Worm (Caenorhabditis elegans) whole organism, L2 larva: ENCODE results near the gene btb-11.
"Not testable (repeated sequence)": the region's sequence is repeated elsewhere in the genome, so short reads cannot be mapped to it uniquely, and the experiment has no call there.

Experiments
- C34F6.9 ChIP-seq: fragments of 150-350 bp; optimal IDR thresholded peaks from 2 replicates; lab custom pipeline; 2014; ENCODE audit warnings: missing biosample characterization, missing genetic modification characterization
- F13H6.1 ChIP-seq: sonication (generic microtip); optimal IDR thresholded peaks from 2 replicates; lab custom pipeline; 2016; ENCODE audit warnings: missing genetic modification characterization, missing compliant biosample characterization
- R02D3.7 ChIP-seq: fragments of 150-350 bp; optimal IDR thresholded peaks from 2 replicates; lab custom pipeline; 2014; ENCODE audit warnings: missing biosample characterization, missing genetic modification characterization
- ZK546.5 ChIP-seq: sonication (generic microtip); optimal IDR thresholded peaks from 2 replicates; lab custom pipeline; 2017; ENCODE audit warnings: missing biosample characterization, missing genetic modification characterization
- alr-1 ChIP-seq: fragments of 150-350 bp; optimal IDR thresholded peaks from 2 replicates; lab custom pipeline; 2014; ENCODE audit warnings: missing biosample characterization, missing genetic modification characterization
- ama-1 ChIP-seq: fragments of 150-350 bp; optimal IDR thresholded peaks from 2 replicates; lab custom pipeline; 2018; ENCODE audit warnings: inconsistent platforms
- blmp-1 ChIP-seq: sonication (generic microtip); optimal IDR thresholded peaks from 2 replicates; lab custom pipeline; 2017; ENCODE audit warnings: missing genetic modification characterization, mild to moderate bottlenecking, missing compliant biosample characterization, antibody characterized with exemption, moderate library complexity; ENCODE audit not compliant: insufficient read depth
- ceh-16 ChIP-seq: fragments of 150-350 bp; optimal IDR thresholded peaks from 2 replicates; lab custom pipeline; 2014; ENCODE audit warnings: missing biosample characterization, missing genetic modification characterization
- ceh-82 ChIP-seq: fragments of 150-350 bp; optimal IDR thresholded peaks from 2 replicates; lab custom pipeline; 2014; ENCODE audit warnings: missing biosample characterization, missing genetic modification characterization
- crh-2 ChIP-seq: sonication (generic microtip); optimal IDR thresholded peaks from 2 replicates; lab custom pipeline; 2017; ENCODE audit warnings: missing biosample characterization, missing genetic modification characterization
- egl-27 ChIP-seq: sonication (generic microtip); optimal IDR thresholded peaks from 3 replicates; lab custom pipeline; 2017; ENCODE audit warnings: missing biosample characterization, missing genetic modification reagents, missing genetic modification characterization
- fos-1 ChIP-seq: fragments of 150-350 bp; optimal IDR thresholded peaks from 2 replicates; lab custom pipeline; 2014; ENCODE audit warnings: missing biosample characterization, missing genetic modification characterization
- gmeb-1 ChIP-seq: fragments of 150-350 bp; optimal IDR thresholded peaks from 2 replicates; lab custom pipeline; 2014; ENCODE audit warnings: missing biosample characterization, missing genetic modification characterization
- lin-11 ChIP-seq: fragments of 150-350 bp; sonication (generic microtip); optimal IDR thresholded peaks from 2 replicates; lab custom pipeline; 2014; ENCODE audit warnings: missing biosample characterization, missing genetic modification characterization, inconsistent platforms, mixed read lengths
- lin-13 ChIP-seq: fragments of 150-350 bp; optimal IDR thresholded peaks from 2 replicates; lab custom pipeline; 2014; ENCODE audit warnings: missing biosample characterization, missing genetic modification reagents, missing genetic modification characterization
- lin-39 ChIP-seq: fragments of 150-350 bp; optimal IDR thresholded peaks from 2 replicates; lab custom pipeline; 2014; ENCODE audit warnings: missing biosample characterization, missing genetic modification reagents, missing genetic modification characterization
- lsy-2 ChIP-seq, 2 experiments: fragments of 150-350 bp in 1 of 2; sonication (generic microtip) in 1 of 2; optimal IDR thresholded peaks; 2 replicates each; lab custom pipeline; 2014 to 2017; ENCODE audit warnings: missing biosample characterization in 2 of 2, missing genetic modification characterization in 2 of 2
- mab-5 ChIP-seq: fragments of 150-350 bp; optimal IDR thresholded peaks from 2 replicates; lab custom pipeline; 2014; ENCODE audit warnings: missing biosample characterization, missing genetic modification characterization
- mbf-1 ChIP-seq: sonication (generic microtip); optimal IDR thresholded peaks from 2 replicates; lab custom pipeline; 2017; ENCODE audit warnings: missing biosample characterization, missing genetic modification characterization
- mdl-1 ChIP-seq, 2 experiments: fragments of 150-350 bp in 1 of 2; sonication (generic microtip) in 1 of 2; optimal IDR thresholded peaks; 2 replicates each; lab custom pipeline; 2017; ENCODE audit warnings: missing biosample characterization in 2 of 2, missing genetic modification characterization in 2 of 2
- nhr-10 ChIP-seq: sonication (generic microtip); optimal IDR thresholded peaks from 2 replicates; lab custom pipeline; 2017; ENCODE audit warnings: missing biosample characterization, missing genetic modification characterization
- nhr-11 ChIP-seq: fragments of 150-350 bp; optimal IDR thresholded peaks from 2 replicates; lab custom pipeline; 2014; ENCODE audit warnings: missing biosample characterization, missing genetic modification characterization
- nhr-12 ChIP-seq: fragments of 150-350 bp; optimal IDR thresholded peaks from 2 replicates; lab custom pipeline; 2014; ENCODE audit warnings: missing biosample characterization, missing genetic modification characterization
- nhr-129 ChIP-seq: fragments of 150-350 bp; optimal IDR thresholded peaks from 2 replicates; lab custom pipeline; 2014; ENCODE audit warnings: missing biosample characterization, missing genetic modification characterization
- nhr-237 ChIP-seq: fragments of 150-350 bp; optimal IDR thresholded peaks from 2 replicates; lab custom pipeline; 2014; ENCODE audit warnings: missing biosample characterization, missing genetic modification characterization
- nhr-6 ChIP-seq: fragments of 150-350 bp; optimal IDR thresholded peaks from 2 replicates; lab custom pipeline; 2014; ENCODE audit warnings: missing biosample characterization, missing genetic modification characterization
- nhr-77 ChIP-seq: fragments of 150-350 bp; optimal IDR thresholded peaks from 2 replicates; lab custom pipeline; 2014; ENCODE audit warnings: missing biosample characterization, missing genetic modification characterization
- peb-1 ChIP-seq: fragments of 150-350 bp; optimal IDR thresholded peaks from 2 replicates; lab custom pipeline; 2014; ENCODE audit warnings: missing biosample characterization, missing genetic modification characterization
- sem-4 ChIP-seq: fragments of 150-350 bp; optimal IDR thresholded peaks from 2 replicates; lab custom pipeline; 2014; ENCODE audit warnings: missing biosample characterization, missing genetic modification reagents, missing genetic modification characterization
- skn-1 ChIP-seq: sonication (generic microtip); optimal IDR thresholded peaks from 2 replicates; lab custom pipeline; 2017; ENCODE audit warnings: missing biosample characterization, missing genetic modification characterization
- sma-3 ChIP-seq: sonication (generic microtip); optimal IDR thresholded peaks from 2 replicates; lab custom pipeline; 2016; ENCODE audit warnings: missing genetic modification reagents, missing genetic modification characterization, missing compliant biosample characterization
- sma-9 ChIP-seq, 2 experiments: fragments of 150-350 bp in 1 of 2; sonication (generic microtip) in 1 of 2; optimal IDR thresholded peaks; 2 replicates each; lab custom pipeline; 2014 to 2016; ENCODE audit warnings: missing genetic modification characterization in 2 of 2, mild to moderate bottlenecking in 1 of 2, missing biosample characterization in 1 of 2, missing compliant biosample characterization in 1 of 2, missing genetic modification reagents in 1 of 2, moderate library complexity in 1 of 2
- snpc-4 ChIP-seq: fragments of 150-350 bp; optimal IDR thresholded peaks from 2 replicates; lab custom pipeline; 2014; ENCODE audit warnings: missing biosample characterization, missing genetic modification characterization
- zag-1 ChIP-seq: fragments of 150-350 bp; optimal IDR thresholded peaks from 2 replicates; lab custom pipeline; 2014; ENCODE audit warnings: missing biosample characterization, missing genetic modification characterization

Gene btb-11

ce11 chrII:1046937-1047336 is 22.4 kb upstream of the btb-11 start:
- TF ChIP-seq sma-9 (GFP tag; optimal IDR thresholded peaks at IDR 0.05; lab: Kevin White, UChicago) (no peak), sma-9 (tag; optimal IDR thresholded peaks at IDR 0.05; lab: Kevin White, UChicago) (no peak), nhr-6 (tag; lab: Kevin White, UChicago) (no peak), ceh-82 (no peak), mab-5 (no peak), nhr-10 (tag; lab: Kevin White, UChicago) (no peak)

- no peak for TF ChIP-seq mbf-1 (tag; lab: Kevin White, UChicago)
- TF ChIP-seq mdl-1 (tag; optimal IDR thresholded peaks at IDR 0.05; lab: Kevin White, UChicago), result no peak
- no peak for TF ChIP-seq lin-39 (tag; lab: Kevin White, UChicago)
- no peak for TF ChIP-seq nhr-10 (tag; lab: Kevin White, UChicago)
- TF ChIP-seq nhr-6 (tag; lab: Kevin White, UChicago), result no peak
- no peak for TF ChIP-seq ZK546.5 (tag; lab: Kevin White, UChicago)
- no peak for TF ChIP-seq lin-11 (tag; lab: Kevin White, UChicago)
- no peak for TF ChIP-seq nhr-12 (tag; lab: Kevin White, UChicago)
- TF ChIP-seq nhr-129 (tag; lab: Kevin White, UChicago), result no peak
- no peak for TF ChIP-seq skn-1 (tag; lab: Kevin White, UChicago)
- TF ChIP-seq gmeb-1 (tag; lab: Kevin White, UChicago), result no peak
- no peak for TF ChIP-seq nhr-237
- no peak for TF ChIP-seq lin-13 (GFP tag; lab: Kevin White, UChicago)
- no peak for TF ChIP-seq egl-27 (tag; lab: Kevin White, UChicago)
- TF ChIP-seq nhr-77, result no peak
- no peak for TF ChIP-seq C34F6.9
- TF ChIP-seq ceh-82, result no peak
- TF ChIP-seq peb-1 (tag; lab: Kevin White, UChicago), result no peak
- TF ChIP-seq snpc-4, result no peak
- no peak for TF ChIP-seq F13H6.1
- TF ChIP-seq, all 48 proteins: peak for 0
Observed at ce11 chrII:1045692-1046091, 21.1 kb upstream of the btb-11 start, which contains the start of gene str-148. Gene str-148 (plus strand): TSS chrII:1045992.

- not testable (repeated sequence) for TF ChIP-seq sem-4 (tag; lab: Kevin White, UChicago); lin-11 (tag; lab: Kevin White, UChicago); ama-1 (lab: Kevin White, UChicago)
Observed at ce11 chrII:1043932-1044331, 19.3 kb upstream of the btb-11 start, which contains the start of gene fbxb-45. Gene fbxb-45 (minus strand): TSS chrII:1044032.

- TF ChIP-seq alr-1 (no peak), nhr-77 (no peak), crh-2 (no peak), nhr-11 (no peak), blmp-1 (tag; lab: Kevin White, UChicago) (no peak), F13H6.1 (no peak)
Observed at ce11 chrII:1042227-1042626, 17.6 kb upstream of the btb-11 start, which contains the start of gene fbxb-41. Gene fbxb-41 (minus strand): TSS chrII:1042327.

- no peak for TF ChIP-seq peb-1 (tag; lab: Kevin White, UChicago)
- no peak for TF ChIP-seq zag-1 (tag; lab: Kevin White, UChicago)
- TF ChIP-seq ceh-16, result no peak
- TF ChIP-seq R02D3.7 (tag; lab: Kevin White, UChicago), result no peak
- TF ChIP-seq, all 48 proteins: peak for 0
Observed at ce11 chrII:1040464-1040863, 15.9 kb upstream of the btb-11 start, which contains the start of gene fbxb-39. Gene fbxb-39 (minus strand): TSS chrII:1040564.

ce11 chrII:1028602-1029001 is 4.0 kb upstream of the btb-11 start, which contains the start of gene math-34:
Gene math-34 (plus strand): TSS chrII:1028972.
- TF ChIP-seq lsy-2 (tag; optimal IDR thresholded peaks at IDR 0.05; lab: Kevin White, UChicago), result no peak
- no peak for TF ChIP-seq crh-2
- peak; percentile 23 for TF ChIP-seq fos-1 (tag; lab: Kevin White, UChicago)
- no peak for TF ChIP-seq snpc-4
- no peak for TF ChIP-seq sma-3 (GFP tag; lab: Kevin White, UChicago)
- TF ChIP-seq ceh-16, result no peak
